Worm (Caenorhabditis elegans) whole organism, young adult: Measurements from ENCODE around the gene col-171.

Experiments
- C06A6.2 ChIP-seq: fragments of 200-800 bp; sonication (Bioruptor generic); conservative IDR thresholded peaks from 2 replicates; pipeline ENCODE4 v1.3.6; 2022; ENCODE audit warnings: missing genetic modification characterization, missing compliant biosample characterization
- K11D2.4 ChIP-seq: fragments of 200-800 bp; sonication (Bioruptor generic); IDR thresholded peaks from 2 replicates; pipeline ENCODE4 v1.3.6; 2022; ENCODE audit warnings: missing genetic modification reagents, missing genetic modification characterization, missing compliant biosample characterization
- Y56A3A.18 ChIP-seq: fragments of 200-800 bp; sonication (Bioruptor generic); IDR thresholded peaks from 2 replicates; pipeline ENCODE4 v1.3.6; 2022; ENCODE audit warnings: missing genetic modification reagents, missing genetic modification characterization, missing compliant biosample characterization
- Y95B8A.8 ChIP-seq: fragments of 200-800 bp; sonication (Bioruptor generic); IDR thresholded peaks from 2 replicates; pipeline ENCODE4 v1.3.6; 2022; ENCODE audit warnings: missing genetic modification reagents, missing genetic modification characterization, missing compliant biosample characterization
- ceh-79 ChIP-seq: sonication (generic microtip); optimal IDR thresholded peaks from 2 replicates; lab custom pipeline; 2017; ENCODE audit warnings: mild to moderate bottlenecking, missing genetic modification characterization, missing compliant biosample characterization
- fkh-3 ChIP-seq: sonication (generic microtip); optimal IDR thresholded peaks from 2 replicates; lab custom pipeline; 2016; ENCODE audit warnings: mild to moderate bottlenecking, missing genetic modification characterization, missing compliant biosample characterization
- hmg-1.2 ChIP-seq: fragments of 200-800 bp; sonication (Bioruptor generic); IDR thresholded peaks from 2 replicates; pipeline ENCODE4 v1.3.6; 2022; ENCODE audit warnings: missing genetic modification reagents, missing genetic modification characterization, missing compliant biosample characterization
- lir-1 ChIP-seq: fragments of 200-800 bp; sonication (Bioruptor generic); conservative IDR thresholded peaks from 2 replicates; pipeline ENCODE4 v1.3.6; 2022; ENCODE audit warnings: missing genetic modification reagents, missing genetic modification characterization, missing compliant biosample characterization
- rec-8 ChIP-seq, 2 experiments: sonication (generic microtip); optimal IDR thresholded peaks; 2 replicates each; lab custom pipeline; 2016; ENCODE audit warnings: mild to moderate bottlenecking in 2 of 2, missing genetic modification characterization in 2 of 2, missing genetic modification reagents in 2 of 2, missing genotype in 2 of 2, missing biosample characterization in 1 of 2, missing compliant biosample characterization in 1 of 2, moderate library complexity in 1 of 2
- snpc-4 ChIP-seq, 5 experiments: fragments of 150-350 bp in 1 of 5; sonication (generic microtip) in 4 of 5; optimal IDR thresholded peaks; 2 replicates each; lab custom pipeline; 2014 to 2018; ENCODE audit warnings: missing genetic modification characterization in 5 of 5, missing biosample characterization in 3 of 5, antibody characterized with exemption in 2 of 5, mild to moderate bottlenecking in 2 of 5, missing compliant biosample characterization in 2 of 5, missing genotype in 2 of 5, moderate library complexity in 2 of 5, missing genetic modification reagents in 1 of 5
- unc-62 ChIP-seq: fragments of 150-350 bp; optimal IDR thresholded peaks from 2 replicates; lab custom pipeline; 2014; ENCODE audit warnings: missing biosample characterization, missing genetic modification reagents, missing genetic modification characterization
- ztf-6 ChIP-seq: fragments of 200-800 bp; sonication (Bioruptor generic); IDR thresholded peaks from 2 replicates; pipeline ENCODE4 v1.3.6; 2022; ENCODE audit warnings: missing genetic modification reagents, missing genetic modification characterization, missing compliant biosample characterization

ce11 chrX:6371192-6372116, 37.4 kb downstream of the col-171 start:
- TF ChIP-seq unc-62 (no peak), C06A6.2 (GFP tag; lab: Robert Waterston, UW) (no peak), rec-8 (tag; optimal IDR thresholded peaks at IDR 0.05; lab: Kevin White, UChicago) (peak; percentile 40 to 76), hmg-1.2 (GFP tag; lab: Robert Waterston, UW) (peak; percentile 85), ceh-79 (tag; lab: Kevin White, UChicago) (peak; percentile 63), fkh-3 (peak; percentile 36), Y56A3A.18 (GFP tag; lab: Robert Waterston, UW) (no peak; the same call in 1 of the 2 replicates), Y95B8A.8 (GFP tag; lab: Robert Waterston, UW) (no peak), snpc-4 (GFP tag; optimal IDR thresholded peaks at IDR 0.05; lab: Kevin White, UChicago) (peak; percentile 48), snpc-4 (tag; optimal IDR thresholded peaks at IDR 0.05; lab: Kevin White, UChicago) (peak in 3 of 4 experiments; percentile 7 to 71 (median 49)), K11D2.4 (0 out of 2 replicates have a peak, but pooled peaks have one; percentile 26), ztf-6 (GFP tag; lab: Robert Waterston, UW) (no peak), lir-1 (peak; percentile 35)
